Worm (Caenorhabditis elegans): ENCODE measurements around the gene sbt-1.

Gene sbt-1

DNA sequence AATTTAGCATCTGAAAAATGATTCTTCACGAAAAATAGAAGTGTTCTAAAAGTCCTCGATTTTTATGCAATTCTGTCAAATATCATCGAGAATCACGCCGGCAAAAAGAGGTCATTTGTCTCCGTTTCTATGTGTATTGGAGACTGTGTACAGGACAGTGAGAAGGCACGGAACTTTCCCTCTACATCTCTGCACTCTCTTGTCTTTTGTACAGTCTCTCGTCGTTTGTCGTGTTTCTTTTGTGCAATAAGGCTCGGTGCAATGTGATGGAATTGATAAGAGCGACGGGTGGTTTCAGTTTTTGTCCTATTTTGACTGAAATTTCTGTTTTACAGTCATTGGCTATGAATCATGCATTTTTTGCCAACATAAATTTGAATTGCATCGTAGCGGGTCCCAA, 3.2 kb upstream of the sbt-1 start:
- TF ChIP-seq ceh-24 (tag; optimal IDR thresholded peaks at IDR 0.05) (no peak), elt-2 (tag; optimal IDR thresholded peaks at IDR 0.05) (peak; percentile 18)

DNA sequence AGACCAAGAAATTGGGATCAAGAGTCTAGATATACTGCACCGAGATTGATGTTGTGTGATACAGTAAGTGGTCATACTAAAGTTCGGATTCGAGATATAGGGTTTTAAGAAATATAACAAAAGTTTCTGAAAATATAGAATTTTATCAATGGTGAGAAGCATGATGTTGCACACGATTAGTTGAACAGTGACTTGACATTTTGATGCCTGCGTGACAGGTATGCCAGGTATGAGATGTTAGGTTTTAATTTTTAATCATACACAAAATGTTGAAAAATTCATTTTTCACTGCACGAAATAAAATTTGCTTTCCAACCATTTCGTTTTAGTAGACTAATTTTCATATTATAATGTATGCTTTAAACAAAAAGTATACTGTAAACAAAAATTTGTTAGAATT, 1.7 kb upstream of the sbt-1 start:
- TF ChIP-seq ceh-18 (tag; optimal IDR thresholded peaks at IDR 0.05) (no peak), pqm-1 (tag; optimal IDR thresholded peaks at IDR 0.05) (no peak), fkh-6 (tag; optimal IDR thresholded peaks at IDR 0.05) (no peak), lim-6 (tag; optimal IDR thresholded peaks at IDR 0.05) (no peak), ceh-22 (tag; optimal IDR thresholded peaks at IDR 0.05) (no peak), eyg-1 (tag; optimal IDR thresholded peaks at IDR 0.05) (no peak), pros-1 (tag; optimal IDR thresholded peaks at IDR 0.05) (no peak), ceh-19 (GFP tag; optimal IDR thresholded peaks at IDR 0.05) (no peak), hlh-6 (tag; optimal IDR thresholded peaks at IDR 0.05) (no peak), ceh-48 (tag; optimal IDR thresholded peaks at IDR 0.05) (no peak), pax-1 (tag; optimal IDR thresholded peaks at IDR 0.05) (no peak), hlh-15 (tag; optimal IDR thresholded peaks at IDR 0.05) (no peak), ceh-6 (GFP tag; optimal IDR thresholded peaks at IDR 0.05) (no peak), ceh-31 (tag; optimal IDR thresholded peaks at IDR 0.05) (no peak), hlh-13 (GFP tag; optimal IDR thresholded peaks at IDR 0.05) (no peak), T23F11.4 (GFP tag; optimal IDR thresholded peaks at IDR 0.05) (no peak)

DNA sequence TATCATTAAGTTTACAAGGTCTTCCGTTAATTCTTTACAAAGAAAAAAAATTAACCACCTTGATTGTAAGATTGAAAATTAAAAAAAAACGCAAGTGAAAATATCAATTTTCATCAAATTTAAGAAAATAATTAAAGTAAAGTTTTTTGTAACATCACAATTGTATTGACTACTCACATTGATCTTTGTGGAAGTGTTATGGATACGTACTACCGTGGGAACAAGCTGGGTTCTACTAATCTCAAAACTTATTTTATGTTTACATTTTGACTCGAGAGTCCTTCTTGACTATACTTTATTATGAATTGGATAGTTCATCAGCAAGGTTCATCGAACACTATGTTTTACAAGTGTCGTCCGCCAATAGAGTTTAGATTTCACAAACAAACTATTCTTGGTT, 830 bp upstream of the sbt-1 start, which contains the start of gene num-1:
num-1 (plus strand) TSS at position 301 of the 400 bp plus-strand sequence.
- TF ChIP-seq ceh-34 (tag; optimal IDR thresholded peaks at IDR 0.05), result no peak
- TF ChIP-seq ceh-9 (tag; optimal IDR thresholded peaks at IDR 0.05), result no peak
- TF ChIP-seq zip-5 (tag; optimal IDR thresholded peaks at IDR 0.05), result no peak

DNA sequence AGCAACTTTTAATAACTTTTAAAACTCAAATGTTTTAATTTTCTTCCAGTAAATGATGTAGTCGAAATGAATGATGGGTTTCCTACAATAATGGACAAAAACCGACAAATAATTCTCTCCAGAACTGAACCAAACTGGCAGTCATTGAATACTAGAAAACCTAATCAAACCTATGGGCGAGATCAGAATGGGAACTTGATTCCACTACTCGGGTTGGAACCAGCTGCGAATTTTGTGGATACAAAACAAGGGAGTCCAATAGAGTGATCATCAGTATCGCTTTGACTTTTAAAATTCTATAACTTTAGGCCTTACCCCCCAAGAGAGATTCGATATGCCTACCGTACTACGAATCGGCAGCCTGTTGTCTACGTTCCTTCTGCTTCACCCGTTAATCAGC, 2.1 kb downstream of the sbt-1 start:
- TF ChIP-seq elt-4 (tag; optimal IDR thresholded peaks at IDR 0.05) (no peak), ceh-2 (tag; optimal IDR thresholded peaks at IDR 0.05) (no peak)

DNA sequence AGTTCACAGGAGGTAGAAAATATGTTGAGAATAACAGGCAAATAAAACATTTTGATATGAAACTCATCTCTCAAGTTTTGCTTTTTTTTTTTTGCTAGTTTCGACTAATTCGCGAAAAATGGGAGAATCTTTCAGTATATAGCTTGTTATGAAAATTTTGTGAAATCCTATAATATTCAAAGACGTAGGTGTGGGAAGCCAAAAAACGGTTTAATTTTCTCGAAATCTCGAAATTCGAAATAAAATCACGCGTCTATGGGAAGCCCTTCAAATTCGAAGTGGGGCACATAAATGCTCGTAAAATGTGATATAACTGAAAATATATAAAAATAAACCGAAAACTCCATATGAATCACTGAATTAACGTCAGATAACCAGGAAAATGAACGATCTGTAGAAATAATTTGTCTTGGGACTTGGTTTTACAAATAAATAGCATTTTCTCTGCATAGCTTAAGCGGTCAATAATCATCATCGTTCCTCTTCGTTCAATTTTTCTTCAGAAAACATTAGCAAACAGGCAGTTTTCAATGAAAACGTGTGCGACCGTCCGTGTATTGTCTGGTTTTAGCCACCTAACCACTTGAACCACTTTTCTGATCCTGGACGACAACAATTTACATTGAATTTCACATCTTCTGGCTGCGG, 3.6 kb downstream of the sbt-1 start, which contains the start of the genes gcy-22 and grl-14:
gcy-22 (minus strand) TSS at position 101 of the 648 bp plus-strand sequence.
grl-14 (plus strand) TSS at position 598 of the 648 bp plus-strand sequence.
- TF ChIP-seq ets-4 (tag; optimal IDR thresholded peaks at IDR 0.05), result no peak

DNA sequence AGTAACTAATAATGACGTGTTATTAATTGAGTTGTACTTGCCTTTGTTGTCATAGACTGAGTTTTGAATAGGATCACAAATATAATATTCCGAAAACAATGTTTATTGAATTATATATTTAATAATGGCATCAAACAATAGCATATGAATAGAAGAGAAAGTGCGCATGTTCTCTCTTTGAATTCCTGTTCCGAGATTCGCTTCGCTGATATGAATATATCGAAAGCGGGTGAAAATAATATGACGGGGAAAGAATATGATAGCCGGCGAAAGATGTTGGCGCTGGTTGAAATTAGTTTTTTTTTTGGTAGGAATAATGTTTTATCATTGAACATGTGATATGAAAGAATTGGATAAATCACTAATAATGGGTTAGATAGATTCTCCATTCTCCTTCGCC, 8.6 kb downstream of the sbt-1 start, which contains the start of gene T03D8.6:
T03D8.6 (minus strand) TSS at position 298 of the 400 bp plus-strand sequence.
- TF ChIP-seq C08G9.2 (tag; optimal IDR thresholded peaks at IDR 0.05) (no peak), lim-6 (tag; optimal IDR thresholded peaks at IDR 0.05) (no peak), ets-4 (tag; optimal IDR thresholded peaks at IDR 0.05) (no peak), sox-4 (tag; optimal IDR thresholded peaks at IDR 0.05) (no peak), F13H6.1 (tag; optimal IDR thresholded peaks at IDR 0.05) (no peak), K09A11.1 (tag; optimal IDR thresholded peaks at IDR 0.05; ENCODE audit: insufficient read depth) (no peak), ceh-9 (tag; optimal IDR thresholded peaks at IDR 0.05) (no peak), tbx-7 (tag; optimal IDR thresholded peaks at IDR 0.05) (no peak), ceh-19 (GFP tag; optimal IDR thresholded peaks at IDR 0.05) (no peak), unc-3 (GFP tag; conservative IDR thresholded peaks at IDR 0.05) (no peak), unc-3 (tag; optimal IDR thresholded peaks at IDR 0.05) (no peak), lin-11 (tag; optimal IDR thresholded peaks at IDR 0.05) (no peak), pha-4 (tag; optimal IDR thresholded peaks at IDR 0.05) (no peak), fax-1 (tag; optimal IDR thresholded peaks at IDR 0.05) (no peak), sox-2 (GFP tag; IDR thresholded peaks at IDR 0.05) (no peak), Y22D7AL.16 (tag; optimal IDR thresholded peaks at IDR 0.05) (no peak), eyg-1 (tag; optimal IDR thresholded peaks at IDR 0.05) (no peak), ceh-2 (tag; optimal IDR thresholded peaks at IDR 0.05) (no peak), ceh-31 (tag; optimal IDR thresholded peaks at IDR 0.05) (no peak), ceh-24 (tag; optimal IDR thresholded peaks at IDR 0.05) (no peak), odd-2 (tag; optimal IDR thresholded peaks at IDR 0.05) (no peak)

All from whole organism, late embryonic.